Fruit fly (Drosophila melanogaster) whole organism, embryonic: Measurements from ENCODE around the gene CG9628.
A peak's percentile ranks its signal among the peaks of the same experiment; 100 is the strongest.

Experiments
- Ada2b ChIP-seq: fragments of 200-800 bp; sonication (Bioruptor generic); IDR thresholded peaks from 2 replicates; pipeline ENCODE4 v1.3.6; 2022; ENCODE audit warnings: missing biosample characterization, missing genetic modification characterization
- CG10274 ChIP-seq: fragments of 200-800 bp; sonication (Bioruptor generic); optimal IDR thresholded peaks from 3 replicates; lab custom pipeline; 2017; ENCODE audit warnings: missing biosample characterization, mild to moderate bottlenecking, missing genetic modification characterization
- CG10321 ChIP-seq: fragments of 200-800 bp; sonication (Bioruptor generic); IDR thresholded peaks from 2 replicates; pipeline ENCODE4 v1.3.6; 2022; ENCODE audit warnings: missing biosample characterization, missing genetic modification characterization
- CG10366 ChIP-seq: fragments of 200-800 bp; sonication (Bioruptor generic); IDR thresholded peaks from 2 replicates; pipeline ENCODE4 v1.3.6; 2022; ENCODE audit warnings: missing biosample characterization, missing genetic modification characterization
- CG11093 ChIP-seq: fragments of 200-800 bp; sonication (Bioruptor generic); IDR thresholded peaks from 3 replicates; pipeline ENCODE4 v1.3.6; 2022; ENCODE audit warnings: missing biosample characterization, missing genetic modification characterization
- CG12236 ChIP-seq: fragments of 200-800 bp; sonication (Bioruptor generic); optimal IDR thresholded peaks from 2 replicates; lab custom pipeline; 2016; ENCODE audit warnings: missing biosample characterization, missing genetic modification characterization
- CG13624 ChIP-seq: fragments of 200-800 bp; sonication (Bioruptor generic); optimal IDR thresholded peaks from 2 replicates; lab custom pipeline; 2016; ENCODE audit warnings: missing biosample characterization, missing genetic modification characterization
- CG14050 ChIP-seq: fragments of 200-800 bp; sonication (Bioruptor generic); IDR thresholded peaks from 3 replicates; pipeline ENCODE4 v1.3.6; 2022; ENCODE audit warnings: missing biosample characterization, missing genetic modification characterization
- CG14667 ChIP-seq: fragments of 200-800 bp; sonication (Bioruptor generic); IDR thresholded peaks from 2 replicates; pipeline ENCODE4 v1.3.6; 2022; ENCODE audit warnings: missing biosample characterization, missing genetic modification characterization
- CG17802 ChIP-seq: fragments of 200-800 bp; sonication (Bioruptor generic); optimal IDR thresholded peaks from 2 replicates; lab custom pipeline; 2018; ENCODE audit warnings: missing biosample characterization, mild to moderate bottlenecking, missing genetic modification characterization, moderate library complexity
- CG18262 ChIP-seq: fragments of 200-800 bp; optimal IDR thresholded peaks from 3 replicates; lab custom pipeline; 2019; ENCODE audit warnings: missing biosample characterization, mild to moderate bottlenecking, missing genetic modification characterization, moderate library complexity
- CG2875 ChIP-seq: fragments of 200-800 bp; sonication (Bioruptor generic); optimal IDR thresholded peaks from 2 replicates; lab custom pipeline; 2017; ENCODE audit warnings: missing biosample characterization, mild to moderate bottlenecking, missing genetic modification characterization, missing genetic modification reagents
- CG3281 ChIP-seq: fragments of 200-800 bp; sonication (Bioruptor generic); optimal IDR thresholded peaks from 3 replicates; lab custom pipeline; 2017; ENCODE audit warnings: missing biosample characterization, mild to moderate bottlenecking, missing genetic modification characterization
- CG33213 ChIP-seq: fragments of 200-800 bp; sonication (Bioruptor generic); optimal IDR thresholded peaks from 3 replicates; lab custom pipeline; 2016; ENCODE audit warnings: missing biosample characterization, missing genetic modification characterization
- CG3407 ChIP-seq: fragments of 200-800 bp; sonication (Bioruptor generic); optimal IDR thresholded peaks from 2 replicates; lab custom pipeline; 2018; ENCODE audit warnings: missing biosample characterization, mild to moderate bottlenecking, missing genetic modification characterization
- CG3847 ChIP-seq: fragments of 200-800 bp; sonication (Bioruptor generic); IDR thresholded peaks from 2 replicates; pipeline ENCODE4 v1.3.6; 2022; ENCODE audit warnings: missing biosample characterization, missing genetic modification characterization
- CG6683 ChIP-seq: fragments of 200-800 bp; sonication (Bioruptor generic); optimal IDR thresholded peaks from 2 replicates; lab custom pipeline; 2017; ENCODE audit warnings: missing biosample characterization, mild to moderate bottlenecking, missing genetic modification characterization, missing genetic modification reagents
- CG6813 ChIP-seq: fragments of 200-800 bp; sonication (Bioruptor generic); optimal IDR thresholded peaks from 2 replicates; lab custom pipeline; 2017; ENCODE audit warnings: missing biosample characterization, missing genetic modification characterization, mild to moderate bottlenecking, moderate library complexity, missing genetic modification reagents
- CG8359 ChIP-seq: fragments of 200-800 bp; sonication (Bioruptor generic); optimal IDR thresholded peaks from 2 replicates; lab custom pipeline; 2017; ENCODE audit warnings: missing biosample characterization, mild to moderate bottlenecking, missing genetic modification characterization, borderline replicate concordance
- CG8924 ChIP-seq: fragments of 200-800 bp; optimal IDR thresholded peaks from 3 replicates; lab custom pipeline; 2019; ENCODE audit warnings: missing biosample characterization, mild to moderate bottlenecking, missing genetic modification characterization, moderate library complexity
- CG9609 ChIP-seq: fragments of 200-800 bp; sonication (Bioruptor generic); optimal IDR thresholded peaks from 3 replicates; lab custom pipeline; 2016; ENCODE audit warnings: missing biosample characterization, missing genetic modification characterization
- CG9727 ChIP-seq: fragments of 200-800 bp; sonication (Bioruptor generic); optimal IDR thresholded peaks from 3 replicates; lab custom pipeline; 2017; ENCODE audit warnings: missing biosample characterization, mild to moderate bottlenecking, missing genetic modification characterization
- D19A ChIP-seq: fragments of 200-800 bp; optimal IDR thresholded peaks from 3 replicates; lab custom pipeline; 2019; ENCODE audit warnings: missing biosample characterization, mild to moderate bottlenecking, missing genetic modification characterization, moderate library complexity
- Dll ChIP-seq: fragments of 200-800 bp; sonication (Bioruptor generic); IDR thresholded peaks from 4 replicates; pipeline ENCODE4 v1.3.6; 2022; ENCODE audit warnings: missing biosample characterization, missing genetic modification characterization; ENCODE audit not compliant: partially characterized antibody
- Doc3 ChIP-seq: fragments of 200-800 bp; sonication (Bioruptor generic); IDR thresholded peaks from 3 replicates; pipeline ENCODE4 v1.3.6; 2022; ENCODE audit warnings: missing biosample characterization, missing genetic modification characterization; ENCODE audit not compliant: partially characterized antibody
- Dp ChIP-seq: fragments of 200-800 bp; sonication (Bioruptor generic); optimal IDR thresholded peaks from 2 replicates; lab custom pipeline; 2018; ENCODE audit warnings: missing biosample characterization, mild to moderate bottlenecking, missing genetic modification characterization, moderate library complexity
- ERR ChIP-seq: fragments of 200-800 bp; sonication (Bioruptor generic); optimal IDR thresholded peaks from 2 replicates; lab custom pipeline; 2016; ENCODE audit warnings: missing biosample characterization, missing genetic modification characterization
- Ets97D ChIP-seq: fragments of 200-800 bp; sonication (Bioruptor generic); optimal IDR thresholded peaks from 3 replicates; lab custom pipeline; 2016; ENCODE audit warnings: missing biosample characterization, missing genetic modification characterization
- HLHmδ ChIP-seq: fragments of 200-800 bp; sonication (Bioruptor generic); optimal IDR thresholded peaks from 2 replicates; lab custom pipeline; 2018; ENCODE audit warnings: missing biosample characterization, mild to moderate bottlenecking, missing genetic modification characterization, moderate library complexity
- Hmx ChIP-seq: fragments of 200-800 bp; sonication (Bioruptor generic); optimal IDR thresholded peaks from 2 replicates; lab custom pipeline; 2016; ENCODE audit warnings: missing biosample characterization, missing genetic modification characterization
- Hr3 ChIP-seq: fragments of 200-800 bp; sonication (Bioruptor generic); optimal IDR thresholded peaks from 3 replicates; lab custom pipeline; 2016; ENCODE audit warnings: missing biosample characterization, missing genetic modification characterization
- Hr51 ChIP-seq, 2 experiments: fragments of 200-800 bp; sonication (Bioruptor generic); optimal IDR thresholded peaks; 2 replicates in 1 of 2; 3 replicates in 1 of 2; lab custom pipeline; 2016 to 2018; ENCODE audit warnings: missing biosample characterization in 2 of 2, missing genetic modification characterization in 2 of 2, mild to moderate bottlenecking in 1 of 2, moderate library complexity in 1 of 2
- MESR4 ChIP-seq: fragments of 200-800 bp; sonication (Bioruptor generic); optimal IDR thresholded peaks from 2 replicates; lab custom pipeline; 2018; ENCODE audit warnings: missing biosample characterization, mild to moderate bottlenecking, missing genetic modification characterization, moderate library complexity
- Opbp ChIP-seq: fragments of 200-800 bp; sonication (Bioruptor generic); IDR thresholded peaks from 3 replicates; pipeline ENCODE4 v1.3.6; 2022; ENCODE audit warnings: missing biosample characterization, missing genetic modification characterization; ENCODE audit not compliant: partially characterized antibody
- Six4 ChIP-seq: fragments of 200-800 bp; sonication (Bioruptor generic); optimal IDR thresholded peaks from 2 replicates; lab custom pipeline; 2016; ENCODE audit warnings: missing biosample characterization, missing genetic modification characterization
- TFAM ChIP-seq: fragments of 200-800 bp; sonication (Bioruptor generic); optimal IDR thresholded peaks from 2 replicates; lab custom pipeline; 2017; ENCODE audit warnings: missing biosample characterization, missing genetic modification characterization, inconsistent platforms
- Taf1 ChIP-seq: fragments of 200-800 bp; sonication (Bioruptor generic); IDR thresholded peaks from 2 replicates; pipeline ENCODE4 v1.3.6; 2022; ENCODE audit warnings: missing biosample characterization, missing genetic modification characterization
- ara ChIP-seq: fragments of 200-800 bp; sonication (Bioruptor generic); IDR thresholded peaks from 2 replicates; pipeline ENCODE4 v1.3.6; 2022; ENCODE audit warnings: missing biosample characterization, missing genetic modification characterization
- croc ChIP-seq: fragments of 200-800 bp; sonication (Bioruptor generic); conservative IDR thresholded peaks from 3 replicates; pipeline ENCODE4 v1.3.6; 2022; ENCODE audit warnings: missing biosample characterization, missing genetic modification characterization
- dati ChIP-seq: fragments of 200-800 bp; sonication (Bioruptor generic); IDR thresholded peaks from 2 replicates; pipeline ENCODE4 v1.3.6; 2022; ENCODE audit warnings: missing biosample characterization, missing genetic modification characterization
- fd64A ChIP-seq: fragments of 200-800 bp; sonication (Bioruptor generic); optimal IDR thresholded peaks from 3 replicates; lab custom pipeline; 2018; ENCODE audit warnings: missing biosample characterization, mild to moderate bottlenecking, missing genetic modification characterization
- kah ChIP-seq: fragments of 200-800 bp; sonication (Bioruptor generic); optimal IDR thresholded peaks from 2 replicates; lab custom pipeline; 2018; ENCODE audit warnings: missing biosample characterization, mild to moderate bottlenecking, missing genetic modification characterization
- pb ChIP-seq: fragments of 200-800 bp; sonication (Bioruptor generic); optimal IDR thresholded peaks from 3 replicates; lab custom pipeline; 2016; ENCODE audit warnings: missing biosample characterization, missing genetic modification characterization
- pfk ChIP-seq: fragments of 200-800 bp; sonication (Bioruptor generic); optimal IDR thresholded peaks from 2 replicates; lab custom pipeline; 2018; ENCODE audit warnings: missing biosample characterization, mild to moderate bottlenecking, missing genetic modification characterization, moderate library complexity
- pnt ChIP-seq: fragments of 200-800 bp; sonication (Bioruptor generic); optimal IDR thresholded peaks from 3 replicates; lab custom pipeline; 2016; ENCODE audit warnings: missing biosample characterization, missing genetic modification characterization
- sna ChIP-seq: fragments of 200-800 bp; sonication (Bioruptor generic); IDR thresholded peaks from 2 replicates; pipeline ENCODE4 v1.3.6; 2022; ENCODE audit warnings: missing biosample characterization, missing genetic modification characterization; ENCODE audit not compliant: partially characterized antibody
- sr ChIP-seq: fragments of 200-800 bp; sonication (Bioruptor generic); IDR thresholded peaks from 3 replicates; pipeline ENCODE4 v1.3.6; 2022; ENCODE audit warnings: missing biosample characterization, missing genetic modification characterization
- sug ChIP-seq: fragments of 200-800 bp; optimal IDR thresholded peaks from 2 replicates; lab custom pipeline; 2019; ENCODE audit warnings: missing biosample characterization, mild to moderate bottlenecking, missing genetic modification characterization, moderate library complexity
- tio ChIP-seq: fragments of 200-800 bp; sonication (Bioruptor generic); optimal IDR thresholded peaks from 2 replicates; lab custom pipeline; 2017; ENCODE audit warnings: missing biosample characterization, missing genetic modification characterization, inconsistent platforms

The CG9628 gene

DNA sequence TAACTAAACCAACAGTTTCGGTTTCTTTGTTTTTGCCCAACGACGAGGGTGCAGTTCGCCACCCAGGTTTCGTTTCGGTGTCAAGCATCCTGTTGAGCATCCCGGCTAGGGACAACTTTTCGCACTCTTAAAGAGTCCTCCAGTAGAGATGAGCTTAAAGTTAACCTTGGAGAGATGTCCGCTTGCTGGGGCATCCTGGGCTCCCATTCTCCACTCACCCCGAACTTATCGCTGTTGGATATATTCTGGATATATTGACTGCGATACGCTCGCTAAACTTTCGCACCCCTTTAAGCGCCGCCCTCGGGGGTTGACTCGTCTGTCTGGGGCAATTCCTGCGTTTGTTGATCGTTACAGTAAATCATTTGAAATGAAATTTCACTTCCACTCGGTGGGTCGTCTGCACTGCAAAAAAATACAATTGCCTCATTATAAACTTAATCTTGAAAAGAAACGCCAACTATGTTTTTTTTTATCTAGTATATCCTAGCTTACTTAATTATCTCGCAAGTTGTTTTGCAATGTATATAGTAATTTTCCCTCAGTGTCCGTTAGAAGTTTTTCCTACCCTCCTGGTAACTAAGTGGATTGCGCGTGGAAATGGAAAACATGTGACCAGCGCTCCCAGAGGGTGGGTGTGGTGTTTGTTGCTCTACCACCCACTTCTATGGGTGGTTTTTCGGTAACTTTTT lies 39.1 kb downstream of the CG9628 start (continued):
- TF ChIP-seq Hr3 (GFP tag; lab: Kevin White, UChicago) (peak; percentile 76), CG8359 (GFP tag; lab: Kevin White, UChicago) (no peak), Dp (no peak), CG3847 (GFP tag; lab: Robert Waterston, UW) (peak; percentile 71), sna (no peak), pnt (GFP tag; lab: Kevin White, UChicago) (peak; percentile 72), CG8924 (tag; lab: Kevin White, UChicago) (peak; percentile 63), fd64A (no peak), Ets97D (peak; percentile 41), sr (GFP tag; lab: Robert Waterston, UW) (peak; percentile 68; the same call in 2 of the 3 replicates), Hr51 (GFP tag; optimal IDR thresholded peaks at IDR 0.05; lab: Kevin White, UChicago) (peak; percentile 76 to 85), CG12236 (GFP tag; lab: Kevin White, UChicago) (peak; percentile 57), CG13624 (peak; percentile 72), HLHmδ (GFP tag; lab: Kevin White, UChicago) (no peak), CG3407 (peak; percentile 53), CG14050 (peak; percentile 62), CG10321 (GFP tag; lab: Robert Waterston, UW) (no peak; the same call in 1 of the 2 replicates), pb (GFP tag; lab: Kevin White, UChicago) (peak; percentile 62), croc (GFP tag; lab: Robert Waterston, UW) (peak; percentile 71), CG6813 (GFP tag; lab: Kevin White, UChicago) (peak; percentile 82), Taf1 (GFP tag; lab: Robert Waterston, UW) (peak; percentile 51; the same call in 1 of the 2 replicates), CG10366 (GFP tag; lab: Robert Waterston, UW) (peak; percentile 85), kah (GFP tag; lab: Kevin White, UChicago) (no peak), CG6683 (peak; percentile 66), dati (GFP tag; lab: Robert Waterston, UW) (peak; percentile 2; the same call in 1 of the 2 replicates), CG14667 (GFP tag; lab: Robert Waterston, UW) (peak; percentile 63), CG9727 (GFP tag; lab: Kevin White, UChicago) (peak; percentile 69), CG17802 (tag; lab: Kevin White, UChicago) (peak; percentile 15), CG33213 (peak; percentile 62), TFAM (GFP tag; lab: Kevin White, UChicago) (peak; percentile 57), CG18262 (tag; lab: Kevin White, UChicago) (peak; percentile 79), Six4 (GFP tag; lab: Kevin White, UChicago) (peak; percentile 77), MESR4 (GFP tag; lab: Kevin White, UChicago) (peak; percentile 7), D19A (tag; lab: Kevin White, UChicago) (peak; percentile 36), Ada2b (peak; percentile 64), Doc3 (GFP tag; lab: Robert Waterston, UW) (no peak), Dll (GFP tag; lab: Robert Waterston, UW) (no peak), CG9609 (peak; percentile 73), Hmx (no peak), tio (GFP tag; lab: Kevin White, UChicago) (peak; percentile 69), sug (tag; lab: Kevin White, UChicago) (peak; percentile 43), pfk (GFP tag; lab: Kevin White, UChicago) (no peak), CG11093 (GFP tag; lab: Robert Waterston, UW) (peak; percentile 67), Opbp (no peak), ara (GFP tag; lab: Robert Waterston, UW) (peak; percentile 87), CG3281 (GFP tag; lab: Kevin White, UChicago) (peak; percentile 69), CG2875 (GFP tag; lab: Kevin White, UChicago) (peak; percentile 67), ERR (peak; percentile 58), CG10274 (GFP tag; lab: Kevin White, UChicago) (peak; percentile 22)
